Worm (Caenorhabditis elegans): ENCODE measurements around the gene rps-24.

The rps-24 gene

DNA sequence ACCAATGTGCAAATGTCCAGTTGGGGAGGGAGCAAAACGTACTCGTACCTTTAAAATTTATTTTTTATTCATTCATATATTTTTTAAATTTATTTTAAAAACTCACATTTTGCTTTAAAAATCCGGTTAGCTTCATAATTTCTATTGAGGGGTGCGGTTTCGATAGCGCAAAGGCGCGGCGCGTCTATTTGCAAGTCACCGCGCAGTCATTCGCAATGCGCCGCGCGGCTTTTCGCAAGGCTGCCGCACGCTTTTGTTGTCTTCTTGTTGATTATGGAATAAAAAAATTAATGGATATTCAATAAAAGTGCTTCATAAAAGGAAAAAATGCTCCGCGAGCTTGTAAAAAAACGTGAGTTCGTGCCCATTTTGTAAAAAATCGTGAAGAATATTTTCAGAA lies 4.6 kb downstream of the rps-24 start, which contains the start of the genes ears-2 and uncp-18 (continued):
- TF ChIP-seq attf-4 (tag; optimal IDR thresholded peaks at IDR 0.05) = no peak
- TF ChIP-seq unc-62 (GFP tag; optimal IDR thresholded peaks at IDR 0.05 in 1 of 2) = no peak
- no peak for TF ChIP-seq unc-62 (tag; optimal IDR thresholded peaks at IDR 0.05)
- TF ChIP-seq hlh-11 (tag; optimal IDR thresholded peaks at IDR 0.05) = peak; percentile 83
- peak; percentile 74 for TF ChIP-seq nhr-77 (tag; optimal IDR thresholded peaks at IDR 0.05)
- TF ChIP-seq nhr-76 (tag; optimal IDR thresholded peaks at IDR 0.05) = no peak
- peak; percentile 76 for TF ChIP-seq zfp-2 (tag; optimal IDR thresholded peaks at IDR 0.05)
- peak; percentile 17 for TF ChIP-seq ama-1 (optimal IDR thresholded peaks at IDR 0.05)
- peak; percentile 79 for TF ChIP-seq lin-1 (GFP tag; IDR thresholded peaks at IDR 0.05)
- TF ChIP-seq fos-1 (tag; optimal IDR thresholded peaks at IDR 0.05) = no peak
- TF ChIP-seq F49E8.2 (tag; optimal IDR thresholded peaks at IDR 0.05; ENCODE audit: borderline replicate concordance) = peak; percentile 55

DNA sequence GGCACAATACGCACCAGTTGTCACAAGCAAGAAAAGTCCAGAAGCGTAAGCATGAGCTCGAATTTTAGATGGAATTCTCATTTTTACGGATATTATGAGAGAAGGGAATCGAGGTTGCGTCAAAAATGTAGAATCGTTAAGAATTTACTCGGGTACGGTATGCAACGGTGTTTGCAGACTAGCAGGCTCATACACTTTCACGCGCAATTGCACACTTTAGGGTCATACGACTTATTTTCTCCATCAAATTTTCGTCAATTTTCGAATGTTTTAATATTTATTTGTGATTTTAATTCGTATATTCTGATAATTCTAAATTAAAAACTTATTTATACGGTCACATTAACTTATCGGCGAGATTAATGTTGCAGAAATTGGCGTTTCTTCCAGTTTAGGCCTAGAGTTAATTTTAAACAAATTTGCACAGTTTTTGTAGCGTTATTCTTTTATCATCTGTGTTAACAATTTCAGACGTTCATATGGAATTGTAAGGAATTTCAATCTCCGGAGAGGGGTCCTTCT lies 7.8 kb downstream of the rps-24 start, which contains the start of the genes T07A9.15 and nog-1:
T07A9.15 (minus strand) TSS at position 138 of the 522 bp plus-strand sequence.
nog-1 (plus strand) TSS at position 472 of the 522 bp plus-strand sequence.
- peak; percentile 88 for TF ChIP-seq mes-2 (tag; optimal IDR thresholded peaks at IDR 0.05; ENCODE audit: poor library complexity, severe bottlenecking)
- no peak for TF ChIP-seq set-16 (GFP tag; IDR thresholded peaks at IDR 0.05)
- peak; percentile 41 for TF ChIP-seq rbr-2 (tag; optimal IDR thresholded peaks at IDR 0.05)
- no peak for TF ChIP-seq nhr-41 (GFP tag; IDR thresholded peaks at IDR 0.05)
- no peak for TF ChIP-seq T20F7.1 (GFP tag; optimal IDR thresholded peaks at IDR 0.05)
- no peak for TF ChIP-seq F26F4.8 (GFP tag; conservative IDR thresholded peaks at IDR 0.05)
- 0 out of 2 replicates have a peak, but pooled peaks have one; percentile 22 for TF ChIP-seq vab-7 (GFP tag; IDR thresholded peaks at IDR 0.05)
- no peak for TF ChIP-seq nhr-42 (GFP tag; IDR thresholded peaks at IDR 0.05)
- TF ChIP-seq dpl-1 (GFP tag; optimal IDR thresholded peaks at IDR 0.05) = peak; percentile 63
- TF ChIP-seq daf-8 (GFP tag; IDR thresholded peaks at IDR 0.05) = no peak
- TF ChIP-seq lim-7 (GFP tag; IDR thresholded peaks at IDR 0.05) = no peak
- TF ChIP-seq ceh-28 (tag; optimal IDR thresholded peaks at IDR 0.05) = no peak
- no peak for TF ChIP-seq saeg-2 (GFP tag; IDR thresholded peaks at IDR 0.05)
- peak; percentile 44 for TF ChIP-seq nhr-77 (tag; optimal IDR thresholded peaks at IDR 0.05)
- TF ChIP-seq zip-11 (GFP tag; IDR thresholded peaks at IDR 0.05) = no peak
- TF ChIP-seq nhr-28 (tag; optimal IDR thresholded peaks at IDR 0.05) = no peak
- TF ChIP-seq daf-12 (tag; optimal IDR thresholded peaks at IDR 0.05) = no peak
- TF ChIP-seq lsy-2 (tag; optimal IDR thresholded peaks at IDR 0.05) = peak; percentile 93 to 99
- TF ChIP-seq dmd-6 (GFP tag; IDR thresholded peaks at IDR 0.05) = peak; percentile 31; the same call in 1 of the 2 replicates
- no peak for TF ChIP-seq daf-16 (GFP tag; optimal IDR thresholded peaks at IDR 0.05)
- no peak for TF ChIP-seq daf-16 (tag; optimal IDR thresholded peaks at IDR 0.05)
- TF ChIP-seq F10B5.3 (tag; optimal IDR thresholded peaks at IDR 0.05) = no peak
- TF ChIP-seq lin-1 (GFP tag; IDR thresholded peaks at IDR 0.05) = no peak
- TF ChIP-seq lin-39 (tag; optimal IDR thresholded peaks at IDR 0.05) = no peak
- no peak for TF ChIP-seq nhr-111 (GFP tag; optimal IDR thresholded peaks at IDR 0.05)
- no peak for TF ChIP-seq ceh-32 (tag; optimal IDR thresholded peaks at IDR 0.05; ENCODE audit: poor library complexity)
- TF ChIP-seq unc-39 (tag; optimal IDR thresholded peaks at IDR 0.05) = no peak
- peak; percentile 89 for TF ChIP-seq aha-1 (tag)
- no peak for TF ChIP-seq R02D3.7 (tag; optimal IDR thresholded peaks at IDR 0.05)
- no peak for TF ChIP-seq madf-9 (GFP tag; conservative IDR thresholded peaks at IDR 0.05)
- no peak for TF ChIP-seq ces-1 (GFP tag; optimal IDR thresholded peaks at IDR 0.05)
- no peak for TF ChIP-seq unc-62 (GFP tag; optimal IDR thresholded peaks at IDR 0.05 in 1 of 2)
- no peak for TF ChIP-seq unc-62 (tag; optimal IDR thresholded peaks at IDR 0.05)
- no peak for TF ChIP-seq snpc-1.2 (GFP tag; IDR thresholded peaks at IDR 0.05)
- TF ChIP-seq daf-19 (GFP tag; conservative IDR thresholded peaks at IDR 0.05) = no peak
- TF ChIP-seq hmg-1.1 (GFP tag; IDR thresholded peaks at IDR 0.05) = peak; percentile 51; the same call in 1 of the 2 replicates
- TF ChIP-seq nhr-6 (tag; optimal IDR thresholded peaks at IDR 0.05) = peak; percentile 66
- TF ChIP-seq ceh-82 (tag; optimal IDR thresholded peaks at IDR 0.05) = no peak
- TF ChIP-seq hif-1 (tag; optimal IDR thresholded peaks at IDR 0.05) = peak in 1 of 2 experiments; percentile 27
- TF ChIP-seq mep-1 (tag; optimal IDR thresholded peaks at IDR 0.05) = peak; percentile 68
- peak; percentile 18 for TF ChIP-seq duxl-1 (tag; optimal IDR thresholded peaks at IDR 0.05; ENCODE audit: poor library complexity)
- no peak for TF ChIP-seq zag-1 (tag; optimal IDR thresholded peaks at IDR 0.05)
- no peak for TF ChIP-seq zfp-2 (tag; optimal IDR thresholded peaks at IDR 0.05)
- no peak for TF ChIP-seq lin-15B (tag; optimal IDR thresholded peaks at IDR 0.05)
- TF ChIP-seq ama-1 (optimal IDR thresholded peaks at IDR 0.05) = no peak
